Fruit fly (Drosophila melanogaster): Measurements from ENCODE around the gene CG18170.

CG18170 gene

dm6 chr3L:1584003-1584402, 18.8 kb upstream of the CG18170 start (continued):
- no peak for TF ChIP-seq Elba2 (GFP tag; optimal IDR thresholded peaks at IDR 0.05)
- TF ChIP-seq H2.0 (GFP tag; IDR thresholded peaks at IDR 0.05) = peak; percentile 57
- no peak for TF ChIP-seq Poxn (GFP tag; IDR thresholded peaks at IDR 0.05)
- TF ChIP-seq vvl (GFP tag; IDR thresholded peaks at IDR 0.05) = peak; percentile 78
- peak; percentile 56 for TF ChIP-seq CG2875 (GFP tag; optimal IDR thresholded peaks at IDR 0.05)
- no peak for TF ChIP-seq CG2889 (GFP tag; IDR thresholded peaks at IDR 0.05)
- no peak for TF ChIP-seq Dbx (GFP tag; IDR thresholded peaks at IDR 0.05)
- TF ChIP-seq shn (GFP tag; optimal IDR thresholded peaks at IDR 0.05) = peak; percentile 12
- TF ChIP-seq CG15011 (GFP tag; optimal IDR thresholded peaks at IDR 0.05) = no peak
- TF ChIP-seq luna (GFP tag; optimal IDR thresholded peaks at IDR 0.05) = no peak
- no peak for TF ChIP-seq CG4820 (GFP tag; optimal IDR thresholded peaks at IDR 0.05)
- TF ChIP-seq CG18476 (GFP tag; optimal IDR thresholded peaks at IDR 0.05) = no peak
- TF ChIP-seq dmrt99B (tag; optimal IDR thresholded peaks at IDR 0.05) = peak; percentile 62
- TF ChIP-seq CG16813 (GFP tag; IDR thresholded peaks at IDR 0.05; ENCODE audit: partially characterized antibody) = no peak
- no peak for TF ChIP-seq chm (GFP tag; IDR thresholded peaks at IDR 0.05)
- TF ChIP-seq crc (GFP tag; optimal IDR thresholded peaks at IDR 0.05) = no peak
- peak; percentile 38 for TF ChIP-seq CG18619 (GFP tag; optimal IDR thresholded peaks at IDR 0.05)
- peak in 1 of 2 experiments; percentile 10 for TF ChIP-seq Hr78 (GFP tag; optimal IDR thresholded peaks at IDR 0.05)
- no peak for TF ChIP-seq sna (GFP tag; IDR thresholded peaks at IDR 0.05; ENCODE audit: partially characterized antibody)
- TF ChIP-seq CG7745 (tag; optimal IDR thresholded peaks at IDR 0.05) = no peak
- peak; percentile 51 for TF ChIP-seq Mes4 (GFP tag; optimal IDR thresholded peaks at IDR 0.05)
- TF ChIP-seq Bteb2 (GFP tag; optimal IDR thresholded peaks at IDR 0.05) = peak; percentile 16
- TF ChIP-seq Max (GFP tag; optimal IDR thresholded peaks at IDR 0.05) = no peak
- TF ChIP-seq sens (GFP tag) = peak; percentile 93
- TF ChIP-seq gcm2 (GFP tag; optimal IDR thresholded peaks at IDR 0.05) = no peak
- TF ChIP-seq CG9727 (GFP tag; optimal IDR thresholded peaks at IDR 0.05) = peak; percentile 58
- TF ChIP-seq Rfx (GFP tag; IDR thresholded peaks at IDR 0.05) = peak; percentile 66
- peak; percentile 34; the same call in 1 of the 2 replicates for TF ChIP-seq E2f1 (GFP tag; IDR thresholded peaks at IDR 0.05)
- TF ChIP-seq jumu (GFP tag; optimal IDR thresholded peaks at IDR 0.05) = peak; percentile 41
- TF ChIP-seq sc (optimal IDR thresholded peaks at IDR 0.05) = no peak
- TF ChIP-seq sc (GFP tag; optimal IDR thresholded peaks at IDR 0.05) = peak; percentile 67
- no peak for TF ChIP-seq toy (GFP tag; IDR thresholded peaks at IDR 0.05)
- peak; percentile 45 for TF ChIP-seq org-1 (GFP tag; optimal IDR thresholded peaks at IDR 0.05)
- no peak for TF ChIP-seq tin (GFP tag; optimal IDR thresholded peaks at IDR 0.05)
- TF ChIP-seq pan (optimal IDR thresholded peaks at IDR 0.05) = no peak
- peak in 1 of 2 experiments; percentile 73 for TF ChIP-seq pan (GFP tag; optimal IDR thresholded peaks at IDR 0.05 in 1 of 2, IDR thresholded peaks at IDR 0.05 in 1 of 2)
- TF ChIP-seq HLH3B (GFP tag; IDR thresholded peaks at IDR 0.05) = no peak
- no peak for TF ChIP-seq pita (GFP tag; optimal IDR thresholded peaks at IDR 0.05)
- TF ChIP-seq sima (GFP tag; optimal IDR thresholded peaks at IDR 0.05) = no peak
- no peak for TF ChIP-seq hth (optimal IDR thresholded peaks at IDR 0.05)
- TF ChIP-seq bowl (GFP tag; IDR thresholded peaks at IDR 0.05) = peak; percentile 57; the same call in 1 of the 2 replicates
- TF ChIP-seq kah (GFP tag; optimal IDR thresholded peaks at IDR 0.05) = no peak
- no peak for TF ChIP-seq nau (GFP tag; optimal IDR thresholded peaks at IDR 0.05)
- TF ChIP-seq ranshi (GFP tag; IDR thresholded peaks at IDR 0.05) = no peak
- peak; percentile 25 for TF ChIP-seq kay (GFP tag; optimal IDR thresholded peaks at IDR 0.05)
- peak; percentile 45; the same call in 1 of the 2 replicates for TF ChIP-seq ssp (GFP tag; IDR thresholded peaks at IDR 0.05)
- no peak for TF ChIP-seq BtbVII (GFP tag; optimal IDR thresholded peaks at IDR 0.05)
- peak; percentile 78 for TF ChIP-seq CG12391 (tag; optimal IDR thresholded peaks at IDR 0.05)
- no peak for TF ChIP-seq sug (tag; optimal IDR thresholded peaks at IDR 0.05)
- no peak for TF ChIP-seq repo (GFP tag; optimal IDR thresholded peaks at IDR 0.05)
- peak; percentile 33 for TF ChIP-seq CG7556 (GFP tag; optimal IDR thresholded peaks at IDR 0.05)
- no peak for TF ChIP-seq Dip2 (GFP tag; IDR thresholded peaks at IDR 0.05)
- no peak for TF ChIP-seq Dp (GFP tag; optimal IDR thresholded peaks at IDR 0.05)

Measured in whole organism, embryonic.